Fruit fly (Drosophila melanogaster) Kc167 (cell line): ENCODE results near the gene CG32269.
A peak's percentile ranks its signal among the peaks of the same experiment; 100 is the strongest.

ENCODE experiments used
- Myc ChIP-seq: fragments of >200 bp; optimal IDR thresholded peaks from 2 replicates; lab custom pipeline; 2017; ENCODE audit warnings: missing external identifiers
- Sin3A ChIP-seq: fragments of >200 bp; optimal IDR thresholded peaks from 2 replicates; lab custom pipeline; 2018; ENCODE audit warnings: missing external identifiers
- h ChIP-seq: fragments of >200 bp; optimal IDR thresholded peaks from 3 replicates; lab custom pipeline; 2018; ENCODE audit warnings: missing external identifiers
- insv ChIP-seq: fragments of >200 bp; optimal IDR thresholded peaks from 3 replicates; lab custom pipeline; 2018; ENCODE audit warnings: missing external identifiers
- psq ChIP-seq: fragments of >200 bp; optimal IDR thresholded peaks from 2 replicates; lab custom pipeline; 2017; ENCODE audit warnings: missing external identifiers
- ttk ChIP-seq: sonication (Bioruptor generic); optimal IDR thresholded peaks from 2 replicates; lab custom pipeline; 2017; ENCODE audit warnings: missing external identifiers

CG32269 gene

dm6 chr3L:3198447-3199402 lies 10.1 kb downstream of the CG32269 start, which contains the start of the genes CG32276 and gry:
Gene CG32276, minus strand, starts transcription at chr3L:3199047.
Gene gry, plus strand, starts transcription at chr3L:3199090.
- TF ChIP-seq Myc (lab: Kevin White, UChicago) (no peak), ttk (no peak), Sin3A (no peak), insv (lab: Kevin White, UChicago) (no peak), h (lab: Kevin White, UChicago) (no peak), psq (lab: Kevin White, UChicago) (no peak)

dm6 chr3L:3197464-3197863 lies 11.3 kb downstream of the CG32269 start, which contains the start of gene CG14966:
Gene CG14966, minus strand, starts transcription at chr3L:3197631.
- TF ChIP-seq h (lab: Kevin White, UChicago) (no peak), Sin3A (no peak), insv (lab: Kevin White, UChicago) (no peak)

dm6 chr3L:3194059-3194458 lies 14.7 kb downstream of the CG32269 start:
- TF ChIP-seq ttk (no peak), h (lab: Kevin White, UChicago) (no peak), insv (lab: Kevin White, UChicago) (no peak), Myc (lab: Kevin White, UChicago) (no peak), psq (lab: Kevin White, UChicago) (no peak), Sin3A (no peak)

- no peak for TF ChIP-seq h (lab: Kevin White, UChicago)
- peak; percentile 70 for TF ChIP-seq insv (lab: Kevin White, UChicago)
Measured at dm6 chr3L:3192912-3193311, 15.9 kb downstream of the CG32269 start, which contains the start of gene Hsp83. Gene Hsp83, plus strand, starts transcription at chr3L:3192969.

dm6 chr3L:3192333-3192894 lies 16.4 kb downstream of the CG32269 start, which contains the start of gene CG14965:
Gene CG14965, minus strand, starts transcription at chr3L:3192491.
- TF ChIP-seq Sin3A (no peak), Myc (lab: Kevin White, UChicago) (no peak), ttk (no peak), psq (lab: Kevin White, UChicago) (no peak), insv (lab: Kevin White, UChicago) (no peak), h (lab: Kevin White, UChicago) (no peak)

dm6 chr3L:3189647-3190046 lies 19.1 kb downstream of the CG32269 start, which contains the start of the genes CG42525 and CG14958:
Gene CG42525, minus strand, starts transcription at chr3L:3189747.
Gene CG14958, plus strand, starts transcription at chr3L:3189978.
- TF ChIP-seq Myc (lab: Kevin White, UChicago) (no peak), ttk (no peak), h (lab: Kevin White, UChicago) (no peak), Sin3A (no peak), psq (lab: Kevin White, UChicago) (no peak), insv (lab: Kevin White, UChicago) (no peak)

dm6 chr3L:3187263-3187662 lies 21.5 kb downstream of the CG32269 start, which contains the start of gene CG14957:
Gene CG14957, plus strand, starts transcription at chr3L:3187563.
- TF ChIP-seq Sin3A = no peak
- TF ChIP-seq h (lab: Kevin White, UChicago) = no peak
- no peak for TF ChIP-seq Myc (lab: Kevin White, UChicago)
- TF ChIP-seq ttk = no peak
- TF ChIP-seq insv (lab: Kevin White, UChicago) = no peak
- no peak for TF ChIP-seq psq (lab: Kevin White, UChicago)

dm6 chr3L:3186364-3186763 lies 22.4 kb downstream of the CG32269 start, which contains the start of gene CG32284:
Gene CG32284, plus strand, starts transcription at chr3L:3186664.
- no peak for TF ChIP-seq h (lab: Kevin White, UChicago)
- no peak for TF ChIP-seq insv (lab: Kevin White, UChicago)
- TF ChIP-seq psq (lab: Kevin White, UChicago) = no peak
- no peak for TF ChIP-seq Myc (lab: Kevin White, UChicago)
- TF ChIP-seq ttk = no peak
- no peak for TF ChIP-seq Sin3A

- TF ChIP-seq Sin3A = no peak
- no peak for TF ChIP-seq Myc (lab: Kevin White, UChicago)
- TF ChIP-seq insv (lab: Kevin White, UChicago) = no peak
- TF ChIP-seq psq (lab: Kevin White, UChicago) = no peak
- TF ChIP-seq ttk = no peak
- TF ChIP-seq h (lab: Kevin White, UChicago) = no peak
Measured at dm6 chr3L:3184104-3184503, 24.7 kb downstream of the CG32269 start, which contains the start of gene CG42494. Gene CG42494, plus strand, starts transcription at chr3L:3184404.

- TF ChIP-seq Myc (lab: Kevin White, UChicago) (no peak), psq (lab: Kevin White, UChicago) (no peak), h (lab: Kevin White, UChicago) (no peak), ttk (no peak), insv (lab: Kevin White, UChicago) (no peak), Sin3A (no peak)
Measured at dm6 chr3L:3179474-3179873, 29.3 kb downstream of the CG32269 start.

- TF ChIP-seq insv (lab: Kevin White, UChicago) = no peak
- no peak for TF ChIP-seq ttk
- no peak for TF ChIP-seq h (lab: Kevin White, UChicago)
- TF ChIP-seq Myc (lab: Kevin White, UChicago) = no peak
- no peak for TF ChIP-seq Sin3A
- TF ChIP-seq psq (lab: Kevin White, UChicago) = no peak
Measured at dm6 chr3L:3178530-3179096, 30.2 kb downstream of the CG32269 start, which contains the start of the genes MnM and Girdin. Gene MnM, minus strand, starts transcription at chr3L:3178580. Gene Girdin, plus strand, starts transcription at chr3L:3178930.
